Worm (Caenorhabditis elegans): ENCODE data around the gene flcn-1.

The flcn-1 gene

ce11 chrII:6884568-6884967 lies 44.0 kb upstream of the flcn-1 start:
- peak; percentile 64 for TF ChIP-seq elt-2 (tag; optimal IDR thresholded peaks at IDR 0.05)
- no peak for TF ChIP-seq pha-4 (tag; optimal IDR thresholded peaks at IDR 0.05)

ce11 chrII:6887319-6888005 lies 41.1 kb upstream of the flcn-1 start, which contains the start of gene pmp-2:
Gene pmp-2 (minus strand): TSS chrII:6887805.
- TF ChIP-seq nhr-77 (tag; optimal IDR thresholded peaks at IDR 0.05) (no peak), nhr-76 (tag; optimal IDR thresholded peaks at IDR 0.05) (peak; percentile 42), elt-2 (tag; optimal IDR thresholded peaks at IDR 0.05) (peak; percentile 40), ceh-28 (tag; optimal IDR thresholded peaks at IDR 0.05) (peak; percentile 6), egl-27 (tag; optimal IDR thresholded peaks at IDR 0.05) (no peak), pqm-1 (tag; optimal IDR thresholded peaks at IDR 0.05) (peak; percentile 8), nhr-23 (tag; optimal IDR thresholded peaks at IDR 0.05) (peak; percentile 11), nhr-43 (tag; optimal IDR thresholded peaks at IDR 0.05; ENCODE audit: poor library complexity, severe bottlenecking) (peak; percentile 18)

ce11 chrII:6888211-6888610 lies 40.4 kb upstream of the flcn-1 start:
- TF ChIP-seq nhr-76 (tag; optimal IDR thresholded peaks at IDR 0.05) (peak; percentile 4), lsy-12 (tag; optimal IDR thresholded peaks at IDR 0.05) (peak; percentile 38), pqm-1 (tag; optimal IDR thresholded peaks at IDR 0.05) (peak; percentile 63), tbx-2 (tag; optimal IDR thresholded peaks at IDR 0.05) (peak; percentile 29), elt-2 (tag; optimal IDR thresholded peaks at IDR 0.05) (peak; percentile 66), nhr-23 (tag; optimal IDR thresholded peaks at IDR 0.05) (peak; percentile 65), nhr-43 (tag; optimal IDR thresholded peaks at IDR 0.05; ENCODE audit: poor library complexity, severe bottlenecking) (peak; percentile 78), elt-3 (tag; optimal IDR thresholded peaks at IDR 0.05) (no peak), pha-4 (tag; optimal IDR thresholded peaks at IDR 0.05) (peak; percentile 73), ztf-11 (tag; optimal IDR thresholded peaks at IDR 0.05) (no peak), jun-1 (tag; optimal IDR thresholded peaks at IDR 0.05) (peak; percentile 10), nhr-12 (tag; optimal IDR thresholded peaks at IDR 0.05) (no peak), mml-1 (tag; optimal IDR thresholded peaks at IDR 0.05) (no peak), nfya-1 (tag; optimal IDR thresholded peaks at IDR 0.05; ENCODE audit: insufficient read depth) (peak; percentile 21), unc-62 (GFP tag; optimal IDR thresholded peaks at IDR 0.05) (no peak), egl-27 (tag; optimal IDR thresholded peaks at IDR 0.05) (no peak), nhr-28 (tag; optimal IDR thresholded peaks at IDR 0.05) (no peak), ama-1 (optimal IDR thresholded peaks at IDR 0.05) (peak; percentile 91)

- TF ChIP-seq nhr-12 (tag; optimal IDR thresholded peaks at IDR 0.05) (no peak), hmg-11 (tag; optimal IDR thresholded peaks at IDR 0.05) (no peak), unc-62 (GFP tag; optimal IDR thresholded peaks at IDR 0.05) (no peak), ama-1 (optimal IDR thresholded peaks at IDR 0.05) (peak; percentile 56), pha-4 (tag; optimal IDR thresholded peaks at IDR 0.05) (no peak), nhr-11 (tag; optimal IDR thresholded peaks at IDR 0.05) (no peak), lin-39 (tag; optimal IDR thresholded peaks at IDR 0.05) (peak; percentile 28), nhr-43 (tag; optimal IDR thresholded peaks at IDR 0.05; ENCODE audit: poor library complexity, severe bottlenecking) (peak; percentile 66), ceh-28 (tag; optimal IDR thresholded peaks at IDR 0.05) (no peak), elt-2 (tag; optimal IDR thresholded peaks at IDR 0.05) (no peak)
Observed at ce11 chrII:6888661-6889579, 39.6 kb upstream of the flcn-1 start.

ce11 chrII:6889580-6889922 lies 39.0 kb upstream of the flcn-1 start:
- TF ChIP-seq fos-1 (tag; optimal IDR thresholded peaks at IDR 0.05) (peak; percentile 17), elt-1 (tag; optimal IDR thresholded peaks at IDR 0.05) (no peak), ama-1 (optimal IDR thresholded peaks at IDR 0.05) (peak; percentile 78), pqm-1 (tag; optimal IDR thresholded peaks at IDR 0.05) (no peak)

ce11 chrII:6890095-6890494 lies 38.5 kb upstream of the flcn-1 start, which contains the start of gene acer-1:
Gene acer-1 (minus strand): TSS chrII:6890400.
- peak; percentile 9 for TF ChIP-seq nfya-1 (tag; optimal IDR thresholded peaks at IDR 0.05; ENCODE audit: insufficient read depth)
- no peak for TF ChIP-seq ztf-11 (tag; optimal IDR thresholded peaks at IDR 0.05)
- peak; percentile 37 for TF ChIP-seq pha-4 (tag; optimal IDR thresholded peaks at IDR 0.05)
- TF ChIP-seq elt-2 (tag; optimal IDR thresholded peaks at IDR 0.05), result peak; percentile 3
- TF ChIP-seq fkh-10 (GFP tag; optimal IDR thresholded peaks at IDR 0.05), result no peak
- TF ChIP-seq lin-39 (tag; optimal IDR thresholded peaks at IDR 0.05), result peak; percentile 13
- TF ChIP-seq nhr-77 (tag; optimal IDR thresholded peaks at IDR 0.05), result no peak
- TF ChIP-seq ama-1 (optimal IDR thresholded peaks at IDR 0.05), result peak; percentile 93

Measured in whole organism, L3 larva.